In genomic region chr3L:10738347-10739108, dm6 we compare ENCODE assay signal across 6 fruit fly cellular contexts.
TF ChIP-seq lines count a peak whose summit lies in the region.

No protein-coding gene starts in this region.

- TF ChIP-seq CTCF in whole organism, embryonic (GFP tag; optimal IDR thresholded peaks at IDR 0.05; lab: Kevin White, UChicago) = no peak

TF ChIP-seq in whole organism, 6 proteins besides CTCF, POLR2A, EP300 and RAD21:
- TF ChIP-seq pan (optimal IDR thresholded peaks at IDR 0.05; lab: Kevin White, UChicago) = no peak
- peak; percentile 72 for TF ChIP-seq Dll (optimal IDR thresholded peaks at IDR 0.05; lab: Kevin White, UChicago)

TF ChIP-seq in whole organism, adult, 20 proteins besides CTCF, POLR2A, EP300 and RAD21 (continues in another document):
- TF ChIP-seq toe (GFP tag; optimal IDR thresholded peaks at IDR 0.05; lab: Kevin White, UChicago) = no peak
- peak; percentile 73 for TF ChIP-seq CG33017 (tag; optimal IDR thresholded peaks at IDR 0.05; lab: Kevin White, UChicago)
- no peak for TF ChIP-seq Crg-1 (GFP tag; optimal IDR thresholded peaks at IDR 0.05; lab: Kevin White, UChicago)
- TF ChIP-seq CG11617 (GFP tag; optimal IDR thresholded peaks at IDR 0.05; lab: Kevin White, UChicago) = peak; percentile 77
- TF ChIP-seq CG14711 (tag; optimal IDR thresholded peaks at IDR 0.05; lab: Kevin White, UChicago) = peak; percentile 80
- peak; percentile 40 for TF ChIP-seq CG5204 (GFP tag; optimal IDR thresholded peaks at IDR 0.05; lab: Kevin White, UChicago)
- peak; percentile 81 for TF ChIP-seq CG7045 (GFP tag; optimal IDR thresholded peaks at IDR 0.05; lab: Kevin White, UChicago)
- peak; percentile 27 for TF ChIP-seq cic (GFP tag; optimal IDR thresholded peaks at IDR 0.05; lab: Kevin White, UChicago)
- peak; percentile 25 for TF ChIP-seq Clk (GFP tag; optimal IDR thresholded peaks at IDR 0.05; lab: Kevin White, UChicago)
- TF ChIP-seq CG12768 (GFP tag; optimal IDR thresholded peaks at IDR 0.05; lab: Kevin White, UChicago) = peak; percentile 83
- TF ChIP-seq ovo (GFP tag; optimal IDR thresholded peaks at IDR 0.05; lab: Kevin White, UChicago) = peak; percentile 12
- peak; percentile 25 for TF ChIP-seq kay (GFP tag; lab: Kevin White, UChicago; ENCODE audit: borderline replicate concordance)
- TF ChIP-seq CG1620 (GFP tag; optimal IDR thresholded peaks at IDR 0.05; lab: Kevin White, UChicago) = no peak
- TF ChIP-seq tj (GFP tag; optimal IDR thresholded peaks at IDR 0.05; lab: Kevin White, UChicago) = peak; percentile 56
- TF ChIP-seq pad (GFP tag; optimal IDR thresholded peaks at IDR 0.05; lab: Kevin White, UChicago) = peak; percentile 73
- TF ChIP-seq Hr96 (GFP tag; optimal IDR thresholded peaks at IDR 0.05; lab: Kevin White, UChicago) = no peak
- no peak for TF ChIP-seq cnc (optimal IDR thresholded peaks at IDR 0.05; lab: Kevin White, UChicago)
- TF ChIP-seq Mnt (GFP tag; optimal IDR thresholded peaks at IDR 0.05; lab: Kevin White, UChicago) = no peak

TF ChIP-seq in whole organism, embryonic, 481 proteins besides CTCF, POLR2A, EP300 and RAD21 (continues in another document):
- peak; percentile 70; the same call in 2 of the 3 replicates for TF ChIP-seq gce (GFP tag; IDR thresholded peaks at IDR 0.05; lab: Robert Waterston, UW)
- TF ChIP-seq dati (GFP tag; IDR thresholded peaks at IDR 0.05; lab: Robert Waterston, UW) = peak; percentile 25; the same call in 1 of the 2 replicates
- TF ChIP-seq CG10147 (GFP tag; optimal IDR thresholded peaks at IDR 0.05; lab: Kevin White, UChicago) = peak; percentile 91
- TF ChIP-seq row (GFP tag; IDR thresholded peaks at IDR 0.05; lab: Robert Waterston, UW) = peak; percentile 78
- no peak for TF ChIP-seq Antp (GFP tag; optimal IDR thresholded peaks at IDR 0.05; lab: Kevin White, UChicago)
- TF ChIP-seq CG6254 (GFP tag; optimal IDR thresholded peaks at IDR 0.05; lab: Kevin White, UChicago) = peak; percentile 18
- peak; percentile 79 for TF ChIP-seq CG11560 (tag; IDR thresholded peaks at IDR 0.05; lab: Robert Waterston, UW)
- peak; percentile 11 for TF ChIP-seq kay (GFP tag; optimal IDR thresholded peaks at IDR 0.05; lab: Kevin White, UChicago)
- peak; percentile 66 for TF ChIP-seq CG30020 (tag; optimal IDR thresholded peaks at IDR 0.05; lab: Kevin White, UChicago)
- no peak for TF ChIP-seq pita (GFP tag; optimal IDR thresholded peaks at IDR 0.05; lab: Kevin White, UChicago)
- peak in 1 of 2 experiments; percentile 26 for TF ChIP-seq Pdp1 (GFP tag; optimal IDR thresholded peaks at IDR 0.05; lab: Kevin White, UChicago)
- no peak for TF ChIP-seq chm (GFP tag; IDR thresholded peaks at IDR 0.05; lab: Robert Waterston, UW)
- no peak for TF ChIP-seq usp (GFP tag; optimal IDR thresholded peaks at IDR 0.05; lab: Kevin White, UChicago)
- TF ChIP-seq jing (GFP tag; optimal IDR thresholded peaks at IDR 0.05; lab: Kevin White, UChicago) = peak; percentile 15
- no peak for TF ChIP-seq CG10565 (GFP tag; optimal IDR thresholded peaks at IDR 0.05; lab: Kevin White, UChicago)
- TF ChIP-seq CG2120 (GFP tag; optimal IDR thresholded peaks at IDR 0.05; lab: Kevin White, UChicago) = peak; percentile 59
- TF ChIP-seq Dek (tag; optimal IDR thresholded peaks at IDR 0.05; lab: Kevin White, UChicago) = peak; percentile 77
- peak; percentile 90 for TF ChIP-seq grau (tag; optimal IDR thresholded peaks at IDR 0.05; lab: Kevin White, UChicago)

TF ChIP-seq in whole organism, prepupa, 60 proteins besides CTCF, POLR2A, EP300 and RAD21 (continues in another document):
- peak; percentile 29 for TF ChIP-seq vri (GFP tag; optimal IDR thresholded peaks at IDR 0.05; lab: Kevin White, UChicago)
- TF ChIP-seq spab (GFP tag; optimal IDR thresholded peaks at IDR 0.05; lab: Kevin White, UChicago) = peak; percentile 72
- TF ChIP-seq CG16779 (tag; optimal IDR thresholded peaks at IDR 0.05; lab: Kevin White, UChicago) = peak; percentile 52
- no peak for TF ChIP-seq Sox14 (GFP tag; optimal IDR thresholded peaks at IDR 0.05; lab: Kevin White, UChicago)
- TF ChIP-seq Sox102F (GFP tag; optimal IDR thresholded peaks at IDR 0.05; lab: Kevin White, UChicago) = no peak
- peak; percentile 33 for TF ChIP-seq CG11902 (GFP tag; optimal IDR thresholded peaks at IDR 0.05; lab: Kevin White, UChicago)
- TF ChIP-seq topi (GFP tag; optimal IDR thresholded peaks at IDR 0.05; lab: Kevin White, UChicago) = peak; percentile 47
- peak; percentile 30 for TF ChIP-seq CG6854 (GFP tag; optimal IDR thresholded peaks at IDR 0.05; lab: Kevin White, UChicago)
- TF ChIP-seq CG32006 (GFP tag; optimal IDR thresholded peaks at IDR 0.05; lab: Kevin White, UChicago) = peak; percentile 92
- peak; percentile 67 for TF ChIP-seq CG8632 (GFP tag; optimal IDR thresholded peaks at IDR 0.05; lab: Kevin White, UChicago)
- peak; percentile 80 for TF ChIP-seq eg (GFP tag; IDR thresholded peaks at IDR 0.05; lab: Robert Waterston, UW)
- peak; percentile 81 for TF ChIP-seq CG34406 (GFP tag; optimal IDR thresholded peaks at IDR 0.05; lab: Kevin White, UChicago)
- TF ChIP-seq Eip75B (GFP tag; optimal IDR thresholded peaks at IDR 0.05; lab: Kevin White, UChicago) = no peak
- TF ChIP-seq fd85E (GFP tag; optimal IDR thresholded peaks at IDR 0.05; lab: Kevin White, UChicago) = no peak
- TF ChIP-seq CG10669 (GFP tag; optimal IDR thresholded peaks at IDR 0.05; lab: Kevin White, UChicago) = peak; percentile 58
- peak; percentile 25 for TF ChIP-seq lz (GFP tag; optimal IDR thresholded peaks at IDR 0.05; lab: Kevin White, UChicago)
- TF ChIP-seq pdm3 (GFP tag; optimal IDR thresholded peaks at IDR 0.05; lab: Kevin White, UChicago) = peak; percentile 65
- TF ChIP-seq CG31627 (GFP tag; optimal IDR thresholded peaks at IDR 0.05; lab: Kevin White, UChicago) = peak; percentile 53
- TF ChIP-seq salr (GFP tag; optimal IDR thresholded peaks at IDR 0.05; lab: Kevin White, UChicago) = peak in 1 of 2 experiments; percentile 60

TF ChIP-seq in whole organism, pupa, 21 proteins besides CTCF, POLR2A, EP300 and RAD21 (continues in another document):
- TF ChIP-seq Pif1A (GFP tag; optimal IDR thresholded peaks at IDR 0.05; lab: Kevin White, UChicago) (peak; percentile 43), CG14655 (GFP tag; optimal IDR thresholded peaks at IDR 0.05; lab: Kevin White, UChicago) (peak; percentile 91), gl (tag; optimal IDR thresholded peaks at IDR 0.05; lab: Kevin White, UChicago) (no peak), Pif1B (GFP tag; optimal IDR thresholded peaks at IDR 0.05; lab: Kevin White, UChicago) (peak; percentile 56), CG13204 (GFP tag; optimal IDR thresholded peaks at IDR 0.05; lab: Kevin White, UChicago) (peak; percentile 25), CG32121 (GFP tag; IDR thresholded peaks at IDR 0.05; lab: Robert Waterston, UW) (peak; percentile 69), CG8159 (tag; optimal IDR thresholded peaks at IDR 0.05; lab: Kevin White, UChicago) (peak; percentile 95), CG10348 (GFP tag; IDR thresholded peaks at IDR 0.05; lab: Robert Waterston, UW) (no peak; the same call in 1 of the 2 replicates), EcR (GFP tag; optimal IDR thresholded peaks at IDR 0.05; lab: Kevin White, UChicago) (peak; percentile 30), Ets98B (GFP tag; IDR thresholded peaks at IDR 0.05; lab: Robert Waterston, UW) (peak; percentile 65), CG9948 (tag; optimal IDR thresholded peaks at IDR 0.05; lab: Kevin White, UChicago) (peak; percentile 89), CG17806 (tag; optimal IDR thresholded peaks at IDR 0.05; lab: Kevin White, UChicago) (peak; percentile 69), fd96Ca (GFP tag; IDR thresholded peaks at IDR 0.05; lab: Robert Waterston, UW) (peak; percentile 71; the same call in 2 of the 3 replicates), CG34367 (tag; optimal IDR thresholded peaks at IDR 0.05; lab: Kevin White, UChicago) (peak; percentile 18), rn (GFP tag; IDR thresholded peaks at IDR 0.05; lab: Robert Waterston, UW) (peak; percentile 61), CG4496 (GFP tag; IDR thresholded peaks at IDR 0.05; lab: Robert Waterston, UW) (peak; percentile 67; the same call in 2 of the 3 replicates), CG12605 (GFP tag; IDR thresholded peaks at IDR 0.05; lab: Robert Waterston, UW) (peak; percentile 21; the same call in 1 of the 2 replicates), D1 (tag; optimal IDR thresholded peaks at IDR 0.05; lab: Kevin White, UChicago) (peak; percentile 81), Snoo (tag; optimal IDR thresholded peaks at IDR 0.05; lab: Kevin White, UChicago) (peak; percentile 60), CG15710 (tag; optimal IDR thresholded peaks at IDR 0.05; lab: Kevin White, UChicago) (peak; percentile 87)

TF ChIP-seq in whole organism, wandering third instar larva, 38 proteins besides CTCF, POLR2A, EP300 and RAD21 (continues in another document):
- TF ChIP-seq HLH106 (tag; optimal IDR thresholded peaks at IDR 0.05; lab: Kevin White, UChicago) = peak; percentile 85
- TF ChIP-seq Hnf4 (GFP tag; optimal IDR thresholded peaks at IDR 0.05; lab: Kevin White, UChicago) = no peak
- no peak for TF ChIP-seq lola (GFP tag; optimal IDR thresholded peaks at IDR 0.05; lab: Kevin White, UChicago)
- TF ChIP-seq Mio (GFP tag; optimal IDR thresholded peaks at IDR 0.05; lab: Kevin White, UChicago) = no peak
- TF ChIP-seq Rel (GFP tag; optimal IDR thresholded peaks at IDR 0.05; lab: Kevin White, UChicago) = no peak
- peak; percentile 45 for TF ChIP-seq Rel (tag; optimal IDR thresholded peaks at IDR 0.05; lab: Kevin White, UChicago)
- TF ChIP-seq foxo (GFP tag; optimal IDR thresholded peaks at IDR 0.05; lab: Kevin White, UChicago) = peak; percentile 51 to 60
- TF ChIP-seq br (GFP tag; optimal IDR thresholded peaks at IDR 0.05; lab: Kevin White, UChicago) = peak; percentile 31
- no peak for TF ChIP-seq pan (optimal IDR thresholded peaks at IDR 0.05; lab: Kevin White, UChicago)
- peak; percentile 87 for TF ChIP-seq Sp1 (GFP tag; optimal IDR thresholded peaks at IDR 0.05; lab: Kevin White, UChicago)
- TF ChIP-seq sv (GFP tag; optimal IDR thresholded peaks at IDR 0.05; lab: Kevin White, UChicago) = no peak
- no peak for TF ChIP-seq CrebA (GFP tag; optimal IDR thresholded peaks at IDR 0.05; lab: Kevin White, UChicago; ENCODE audit: borderline replicate concordance)
- TF ChIP-seq Hr83 (GFP tag; optimal IDR thresholded peaks at IDR 0.05; lab: Kevin White, UChicago; ENCODE audit: poor library complexity, severe bottlenecking) = no peak
- no peak for TF ChIP-seq sage (GFP tag; optimal IDR thresholded peaks at IDR 0.05; lab: Kevin White, UChicago)
- TF ChIP-seq GATAd (GFP tag; optimal IDR thresholded peaks at IDR 0.05; lab: Kevin White, UChicago) = no peak
- no peak for TF ChIP-seq Hr78 (GFP tag; optimal IDR thresholded peaks at IDR 0.05; lab: Kevin White, UChicago)
- no peak for TF ChIP-seq brk (GFP tag; optimal IDR thresholded peaks at IDR 0.05; lab: Kevin White, UChicago)
- TF ChIP-seq Dif (GFP tag; optimal IDR thresholded peaks at IDR 0.05; lab: Kevin White, UChicago; ENCODE audit: partially characterized antibody) = no peak
- peak; percentile 10 for TF ChIP-seq rgr (GFP tag; optimal IDR thresholded peaks at IDR 0.05; lab: Kevin White, UChicago)
- no peak for TF ChIP-seq Dfd (GFP tag; optimal IDR thresholded peaks at IDR 0.05; lab: Kevin White, UChicago)
- peak; percentile 45 for TF ChIP-seq fru (GFP tag; optimal IDR thresholded peaks at IDR 0.05; lab: Kevin White, UChicago)
- TF ChIP-seq Jra (GFP tag; optimal IDR thresholded peaks at IDR 0.05; lab: Kevin White, UChicago) = no peak
- no peak for TF ChIP-seq usp (GFP tag; optimal IDR thresholded peaks at IDR 0.05; lab: Kevin White, UChicago)
